Worm (Caenorhabditis elegans) whole organism, L1 larva: Measurements from ENCODE around the gene C25H3.17.
A peak's percentile ranks its signal among the peaks of the same experiment; 100 is the strongest.

Source experiments
- C16A3.4 ChIP-seq: fragments of 150-350 bp; optimal IDR thresholded peaks from 2 replicates; lab custom pipeline; 2014; ENCODE audit warnings: missing biosample characterization, missing genetic modification characterization
- F16B12.6 ChIP-seq: fragments of 150-350 bp; optimal IDR thresholded peaks from 2 replicates; lab custom pipeline; 2014; ENCODE audit warnings: missing biosample characterization, missing genetic modification characterization
- Y116A8C.19 ChIP-seq: sonication (generic microtip); optimal IDR thresholded peaks from 2 replicates; lab custom pipeline; 2016; ENCODE audit warnings: missing compliant biosample characterization, missing genetic modification characterization, borderline replicate concordance
- ceh-82 ChIP-seq, 3 experiments: fragments of 150-350 bp in 1 of 3; sonication (generic microtip) in 2 of 3; optimal IDR thresholded peaks; 2 replicates each; lab custom pipeline; 2014 to 2017; ENCODE audit warnings: missing biosample characterization in 3 of 3, missing genetic modification characterization in 3 of 3
- dpl-1 ChIP-seq, 3 experiments: fragments of 150-350 bp in 2 of 3; sonication (generic microtip) in 1 of 3; optimal IDR thresholded peaks; 2 replicates each; lab custom pipeline; 2014 to 2017; ENCODE audit warnings: missing biosample characterization in 3 of 3, missing genetic modification characterization in 3 of 3, missing genetic modification reagents in 3 of 3
- efl-1 ChIP-seq, 4 experiments: fragments of 150-350 bp; optimal IDR thresholded peaks in 3 of 4; peaks in 1 of 4; 1 replicate in 1 of 4; 2 replicates in 3 of 4; lab custom pipeline; 2014; ENCODE audit warnings: missing biosample characterization in 2 of 4, missing genetic modification characterization in 2 of 4, missing genetic modification reagents in 2 of 4
- egl-27 ChIP-seq, 2 experiments: fragments of 150-350 bp in 1 of 2; sonication (generic microtip); optimal IDR thresholded peaks; 3 replicates each; lab custom pipeline; 2017 to 2018; ENCODE audit warnings: missing biosample characterization in 2 of 2, missing genetic modification characterization in 2 of 2, missing genetic modification reagents in 2 of 2
- elt-2 ChIP-seq: sonication (generic microtip); optimal IDR thresholded peaks from 2 replicates; lab custom pipeline; 2016; ENCODE audit warnings: missing genetic modification characterization, mild to moderate bottlenecking, inconsistent platforms, missing compliant biosample characterization, missing genetic modification reagents
- elt-3 ChIP-seq, 6 experiments: fragments of 150-350 bp in 1 of 6; sonication (generic microtip); optimal IDR thresholded peaks; 2 replicates each; lab custom pipeline; 2017 to 2018; ENCODE audit warnings: missing biosample characterization in 6 of 6, missing genetic modification characterization in 6 of 6, inconsistent platforms in 1 of 6
- hlh-17 ChIP-seq: fragments of 200-800 bp; sonication (Bioruptor generic); optimal IDR thresholded peaks from 2 replicates; lab custom pipeline; 2018; ENCODE audit warnings: missing genetic modification characterization, mild to moderate bottlenecking, missing compliant biosample characterization, moderate library complexity, borderline replicate concordance
- hlh-4 ChIP-seq: sonication (generic microtip); optimal IDR thresholded peaks from 2 replicates; lab custom pipeline; 2016; ENCODE audit warnings: mild to moderate bottlenecking, missing genetic modification characterization, missing compliant biosample characterization
- hpl-2 ChIP-seq: fragments of 150-350 bp; optimal IDR thresholded peaks from 2 replicates; lab custom pipeline; 2014; ENCODE audit warnings: missing biosample characterization, missing genetic modification reagents, missing genetic modification characterization
- irx-1 ChIP-seq: sonication (generic microtip); optimal IDR thresholded peaks from 2 replicates; lab custom pipeline; 2016; ENCODE audit warnings: missing genetic modification characterization, missing compliant biosample characterization
- lin-13 ChIP-seq: fragments of 150-350 bp; optimal IDR thresholded peaks from 2 replicates; lab custom pipeline; 2014; ENCODE audit warnings: missing biosample characterization, missing genetic modification reagents, missing genetic modification characterization
- lin-14 ChIP-seq: fragments of 200-800 bp; sonication (Bioruptor generic); optimal IDR thresholded peaks from 2 replicates; lab custom pipeline; 2018; ENCODE audit warnings: mild to moderate bottlenecking, missing genetic modification characterization, moderate library complexity, missing compliant biosample characterization
- mdl-1 ChIP-seq, 2 experiments: fragments of 150-350 bp; optimal IDR thresholded peaks; 2 replicates each; lab custom pipeline; 2014 to 2017; ENCODE audit warnings: missing biosample characterization in 2 of 2, missing genetic modification characterization in 2 of 2, inconsistent platforms in 1 of 2
- mef-2 ChIP-seq: fragments of 150-350 bp; optimal IDR thresholded peaks from 2 replicates; lab custom pipeline; 2014; ENCODE audit warnings: missing biosample characterization, missing genetic modification characterization
- mep-1 ChIP-seq: fragments of 150-350 bp; optimal IDR thresholded peaks from 2 replicates; lab custom pipeline; 2014; ENCODE audit warnings: missing biosample characterization, missing genetic modification characterization
- nhr-11 ChIP-seq: fragments of 150-350 bp; optimal IDR thresholded peaks from 2 replicates; lab custom pipeline; 2014; ENCODE audit warnings: missing biosample characterization, missing genetic modification characterization
- nhr-19 ChIP-seq: fragments of 200-800 bp; sonication (Bioruptor generic); conservative IDR thresholded peaks from 2 replicates; pipeline ENCODE4 v1.3.6; 2022; ENCODE audit warnings: missing genetic modification characterization, missing compliant biosample characterization
- nhr-20 ChIP-seq: sonication (generic microtip); optimal IDR thresholded peaks from 2 replicates; lab custom pipeline; 2016; ENCODE audit warnings: mild to moderate bottlenecking, missing genetic modification characterization, missing compliant biosample characterization
- nhr-28 ChIP-seq: fragments of 150-350 bp; optimal IDR thresholded peaks from 2 replicates; lab custom pipeline; 2014; ENCODE audit warnings: missing biosample characterization, missing genetic modification characterization
- nhr-77 ChIP-seq: fragments of 150-350 bp; optimal IDR thresholded peaks from 2 replicates; lab custom pipeline; 2014; ENCODE audit warnings: missing biosample characterization, missing genetic modification characterization
- nhr-85 ChIP-seq: sonication (generic microtip); peaks from one replicate; lab custom pipeline; 2016; ENCODE audit warnings: missing genetic modification characterization, inconsistent platforms, missing compliant biosample characterization
- pag-3 ChIP-seq: sonication (generic microtip); optimal IDR thresholded peaks from 2 replicates; lab custom pipeline; 2017; ENCODE audit warnings: missing genetic modification characterization, mild to moderate bottlenecking, missing compliant biosample characterization, antibody characterized with exemption, borderline replicate concordance; ENCODE audit not compliant: insufficient read depth
- skn-1 ChIP-seq: fragments of 150-350 bp; optimal IDR thresholded peaks from 2 replicates; lab custom pipeline; 2014; ENCODE audit warnings: missing biosample characterization, missing genetic modification characterization
- sptf-1 ChIP-seq: fragments of 150-350 bp; optimal IDR thresholded peaks from 2 replicates; lab custom pipeline; 2014; ENCODE audit warnings: missing biosample characterization, missing genetic modification characterization
- tbx-2 ChIP-seq: sonication (generic microtip); optimal IDR thresholded peaks from 2 replicates; lab custom pipeline; 2016; ENCODE audit warnings: missing genetic modification characterization, missing compliant biosample characterization
- unc-62 ChIP-seq: fragments of 150-350 bp; optimal IDR thresholded peaks from 2 replicates; lab custom pipeline; 2014; ENCODE audit warnings: missing biosample characterization, missing genetic modification reagents, missing genetic modification characterization
- unc-86 ChIP-seq: sonication (generic microtip); optimal IDR thresholded peaks from 2 replicates; lab custom pipeline; 2016; ENCODE audit warnings: missing genetic modification characterization, missing compliant biosample characterization
- unc-98 ChIP-seq: fragments of 200-800 bp; sonication (Bioruptor generic); IDR thresholded peaks from 2 replicates; pipeline ENCODE4 v1.3.6; 2022; ENCODE audit warnings: missing genetic modification characterization, missing compliant biosample characterization
- zag-1 ChIP-seq: fragments of 150-350 bp; optimal IDR thresholded peaks from 2 replicates; lab custom pipeline; 2014; ENCODE audit warnings: missing biosample characterization, missing genetic modification characterization
- zip-4 ChIP-seq: fragments of 200-800 bp; sonication (Bioruptor generic); optimal IDR thresholded peaks from 2 replicates; lab custom pipeline; 2018; ENCODE audit warnings: mild to moderate bottlenecking, missing genetic modification characterization, moderate library complexity, missing compliant biosample characterization
- ztf-11 ChIP-seq, 2 experiments: sonication (generic microtip); optimal IDR thresholded peaks; 2 replicates each; lab custom pipeline; 2016 to 2017; ENCODE audit warnings: missing genetic modification characterization in 2 of 2, missing biosample characterization in 1 of 2, missing compliant biosample characterization in 1 of 2
- ztf-4 ChIP-seq: fragments of 150-350 bp; optimal IDR thresholded peaks from 2 replicates; lab custom pipeline; 2014; ENCODE audit warnings: missing biosample characterization, missing genetic modification characterization

The C25H3.17 gene

ce11 chrII:5642110-5642509 lies 27.4 kb downstream of the C25H3.17 start:
- no peak for TF ChIP-seq nhr-20 (tag; lab: Kevin White, UChicago)
- no peak for TF ChIP-seq skn-1 (tag; lab: Kevin White, UChicago)
- no peak for TF ChIP-seq ztf-4
- no peak for TF ChIP-seq egl-27 (tag; optimal IDR thresholded peaks at IDR 0.05; lab: Kevin White, UChicago)
- TF ChIP-seq hlh-17 (GFP tag; lab: Kevin White, UChicago) = no peak
- TF ChIP-seq mef-2 (tag; lab: Kevin White, UChicago) = no peak
- no peak for TF ChIP-seq C16A3.4 (tag; lab: Kevin White, UChicago)
- no peak for TF ChIP-seq nhr-77 (tag; lab: Kevin White, UChicago)
- no peak for TF ChIP-seq nhr-28 (tag; lab: Kevin White, UChicago)
- TF ChIP-seq nhr-19 (GFP tag; lab: Robert Waterston, UW) = no peak
- no peak for TF ChIP-seq sptf-1 (tag; lab: Kevin White, UChicago)
- no peak for TF ChIP-seq elt-3 (tag; optimal IDR thresholded peaks at IDR 0.05; lab: Kevin White, UChicago)
- no peak for TF ChIP-seq lin-14 (GFP tag; lab: Kevin White, UChicago)
- TF ChIP-seq nhr-11 (tag; lab: Kevin White, UChicago) = no peak

ce11 chrII:5640362-5641079 lies 29.0 kb downstream of the C25H3.17 start:
- TF ChIP-seq lin-13 (GFP tag; lab: Kevin White, UChicago) = no peak
- no peak for TF ChIP-seq ceh-82 (tag; optimal IDR thresholded peaks at IDR 0.05; lab: Kevin White, UChicago)
- TF ChIP-seq irx-1 (tag; lab: Kevin White, UChicago) = no peak
- TF ChIP-seq dpl-1 (GFP tag; optimal IDR thresholded peaks at IDR 0.05; lab: Kevin White, UChicago) = no peak
- no peak for TF ChIP-seq mdl-1 (tag; optimal IDR thresholded peaks at IDR 0.05; lab: Kevin White, UChicago)
- no peak for TF ChIP-seq unc-62 (GFP tag; lab: Kevin White, UChicago)
- no peak for TF ChIP-seq nhr-77 (tag; lab: Kevin White, UChicago)
- no peak for TF ChIP-seq Y116A8C.19 (tag; lab: Kevin White, UChicago)
- TF ChIP-seq mep-1 (tag; lab: Kevin White, UChicago) = no peak
- no peak for TF ChIP-seq lin-14 (GFP tag; lab: Kevin White, UChicago)
- no peak for TF ChIP-seq nhr-28 (tag; lab: Kevin White, UChicago)
- TF ChIP-seq unc-86 (tag; lab: Kevin White, UChicago) = no peak
- TF ChIP-seq zip-4 (GFP tag; lab: Kevin White, UChicago) = no peak
- TF ChIP-seq efl-1 (optimal IDR thresholded peaks at IDR 0.05; lab: Kevin White, UChicago) = no peak
- TF ChIP-seq efl-1 (GFP tag; optimal IDR thresholded peaks at IDR 0.05 in 1 of 2; lab: Kevin White, UChicago) = no peak
- TF ChIP-seq nhr-20 (tag; lab: Kevin White, UChicago) = no peak
- TF ChIP-seq hpl-2 (GFP tag; lab: Kevin White, UChicago) = no peak
- TF ChIP-seq zag-1 (tag; lab: Kevin White, UChicago) = no peak
- TF ChIP-seq nhr-85 (tag; lab: Kevin White, UChicago) = no peak
- no peak for TF ChIP-seq egl-27 (tag; optimal IDR thresholded peaks at IDR 0.05; lab: Kevin White, UChicago)
- TF ChIP-seq, all 84 proteins: peak for 0

- TF ChIP-seq tbx-2 (tag; lab: Kevin White, UChicago) (no peak), nhr-85 (tag; lab: Kevin White, UChicago) (peak; percentile 42)
Measured at ce11 chrII:5638059-5638458, 31.4 kb downstream of the C25H3.17 start, which contains the start of gene F59E12.3. Gene F59E12.3 (plus strand): TSS chrII:5638359.

ce11 chrII:5636826-5637225 lies 32.7 kb downstream of the C25H3.17 start, which contains the start of gene F59E12.8:
Gene F59E12.8 (minus strand): TSS chrII:5636926.
- no peak for TF ChIP-seq nhr-28 (tag; lab: Kevin White, UChicago)
- no peak for TF ChIP-seq hlh-4 (tag; lab: Kevin White, UChicago)
- TF ChIP-seq pag-3 (tag; lab: Kevin White, UChicago) = no peak
- TF ChIP-seq F16B12.6 (tag; lab: Kevin White, UChicago) = no peak
- no peak for TF ChIP-seq elt-2 (tag; lab: Kevin White, UChicago)
- TF ChIP-seq unc-98 (GFP tag; lab: Robert Waterston, UW) = no peak
- TF ChIP-seq ztf-11 (tag; optimal IDR thresholded peaks at IDR 0.05; lab: Kevin White, UChicago) = no peak
